Fruit fly (Drosophila melanogaster): ENCODE results near the gene CG5001.

The CG5001 gene

DNA sequence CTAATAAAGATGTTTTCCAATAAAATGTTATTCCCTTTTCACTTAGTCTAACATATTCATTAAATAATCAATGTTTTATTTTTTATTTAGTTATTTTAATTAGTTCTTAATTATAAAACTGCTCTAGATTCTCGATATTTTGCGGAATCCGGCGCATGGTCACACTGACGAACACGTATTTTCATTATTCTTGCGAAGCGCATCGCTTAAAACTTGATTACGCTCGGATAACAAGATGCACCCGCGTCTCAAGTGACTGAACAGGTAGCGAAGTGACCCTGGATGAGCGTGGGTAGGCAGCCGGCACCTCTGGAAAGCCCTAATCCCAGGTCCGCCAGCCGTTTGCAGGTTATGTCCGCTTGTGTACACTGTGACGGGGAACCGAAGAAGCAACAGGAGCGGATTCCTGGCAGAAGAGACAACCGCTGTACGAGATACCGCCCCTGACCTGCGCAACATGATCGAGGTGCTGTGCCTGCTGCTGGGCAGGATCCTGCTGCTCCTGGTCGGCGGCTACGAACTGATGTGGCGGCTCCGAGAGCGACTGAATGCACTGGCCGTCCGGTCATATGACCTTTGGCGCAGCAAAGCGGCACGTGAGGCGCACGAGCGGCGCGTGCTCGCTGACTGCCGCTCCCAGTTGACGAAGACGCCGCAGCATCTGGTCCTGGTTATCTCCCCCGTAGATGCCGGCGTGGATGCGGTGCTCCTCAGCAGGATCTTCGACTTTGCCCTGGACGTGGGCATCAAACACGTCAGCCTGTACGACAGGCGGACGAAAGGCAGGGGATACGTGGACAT, 26.8 kb upstream of the CG5001 start, which contains the start of gene Tango14:
Gene Tango14, plus strand, starts transcription at position 143 of the 801 bp plus-strand sequence.
- TF ChIP-seq CG7101 (tag; optimal IDR thresholded peaks at IDR 0.05), result no peak
- no peak for TF ChIP-seq bab1 (GFP tag; optimal IDR thresholded peaks at IDR 0.05)
- TF ChIP-seq CG33017 (tag; optimal IDR thresholded peaks at IDR 0.05), result no peak
- no peak for TF ChIP-seq Crg-1 (GFP tag; optimal IDR thresholded peaks at IDR 0.05)
- no peak for TF ChIP-seq CG11617 (GFP tag; optimal IDR thresholded peaks at IDR 0.05)
- TF ChIP-seq tj (GFP tag; optimal IDR thresholded peaks at IDR 0.05), result no peak
- no peak for TF ChIP-seq pad (GFP tag; optimal IDR thresholded peaks at IDR 0.05)
- no peak for TF ChIP-seq cic (GFP tag; optimal IDR thresholded peaks at IDR 0.05)
- TF ChIP-seq CG1620 (GFP tag; optimal IDR thresholded peaks at IDR 0.05), result no peak
- no peak for TF ChIP-seq kay (GFP tag; ENCODE audit: borderline replicate concordance)
- no peak for TF ChIP-seq CG7045 (GFP tag; optimal IDR thresholded peaks at IDR 0.05)
- no peak for TF ChIP-seq cnc (optimal IDR thresholded peaks at IDR 0.05)
- TF ChIP-seq toe (GFP tag; optimal IDR thresholded peaks at IDR 0.05), result no peak
- no peak for TF ChIP-seq Mnt (GFP tag; optimal IDR thresholded peaks at IDR 0.05)
- TF ChIP-seq CG12768 (GFP tag; optimal IDR thresholded peaks at IDR 0.05), result no peak
- no peak for TF ChIP-seq Hr96 (GFP tag; optimal IDR thresholded peaks at IDR 0.05)
- no peak for TF ChIP-seq ovo (GFP tag; optimal IDR thresholded peaks at IDR 0.05)
- TF ChIP-seq CG14711 (tag; optimal IDR thresholded peaks at IDR 0.05), result no peak
- TF ChIP-seq Clk (GFP tag; optimal IDR thresholded peaks at IDR 0.05), result no peak
- no peak for TF ChIP-seq CG5204 (GFP tag; optimal IDR thresholded peaks at IDR 0.05)

DNA sequence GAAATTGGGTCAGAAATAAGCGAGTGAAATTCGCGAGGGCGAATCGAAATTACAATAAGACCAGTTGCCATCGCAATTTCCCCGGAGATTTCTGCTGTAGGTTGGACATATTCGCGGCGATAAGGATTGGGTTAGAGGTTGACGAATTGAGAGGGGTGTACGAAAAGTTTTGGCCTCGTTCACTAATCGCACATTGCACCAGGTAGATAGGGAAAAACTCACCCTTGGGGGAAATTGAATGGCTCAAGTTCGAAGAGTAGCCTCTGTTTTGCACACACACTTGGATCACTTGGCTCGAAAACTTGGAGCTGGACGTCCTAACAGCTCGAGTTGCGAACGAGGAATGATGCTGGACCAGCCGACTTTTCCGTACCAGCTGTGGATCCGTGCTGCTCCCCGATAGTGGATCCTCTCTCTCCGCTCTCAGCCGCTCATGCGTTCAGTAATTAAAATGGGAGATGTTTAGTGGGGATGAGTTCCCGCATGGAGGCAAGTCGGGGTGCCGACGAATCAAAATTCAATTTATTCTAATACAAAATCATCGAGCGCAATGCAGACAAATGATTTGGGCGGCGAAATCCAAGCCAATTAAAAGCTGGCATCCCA, 21.9 kb upstream of the CG5001 start, which contains the start of gene CG5080:
Gene CG5080, minus strand, starts transcription at position 349 of the 606 bp plus-strand sequence.
- TF ChIP-seq Hr96 (GFP tag; optimal IDR thresholded peaks at IDR 0.05) (no peak), CG7045 (GFP tag; optimal IDR thresholded peaks at IDR 0.05) (no peak), ovo (GFP tag; optimal IDR thresholded peaks at IDR 0.05) (no peak), cnc (optimal IDR thresholded peaks at IDR 0.05) (no peak), bab1 (GFP tag; optimal IDR thresholded peaks at IDR 0.05) (no peak), CG11617 (GFP tag; optimal IDR thresholded peaks at IDR 0.05) (no peak), cic (GFP tag; optimal IDR thresholded peaks at IDR 0.05) (no peak), tj (GFP tag; optimal IDR thresholded peaks at IDR 0.05) (no peak), toe (GFP tag; optimal IDR thresholded peaks at IDR 0.05) (no peak), CG12768 (GFP tag; optimal IDR thresholded peaks at IDR 0.05) (no peak), CG14711 (tag; optimal IDR thresholded peaks at IDR 0.05) (no peak), CG7101 (tag; optimal IDR thresholded peaks at IDR 0.05) (no peak), pad (GFP tag; optimal IDR thresholded peaks at IDR 0.05) (no peak), CG1620 (GFP tag; optimal IDR thresholded peaks at IDR 0.05) (no peak), CG5204 (GFP tag; optimal IDR thresholded peaks at IDR 0.05) (no peak), Mnt (GFP tag; optimal IDR thresholded peaks at IDR 0.05) (no peak), Crg-1 (GFP tag; optimal IDR thresholded peaks at IDR 0.05) (no peak)

DNA sequence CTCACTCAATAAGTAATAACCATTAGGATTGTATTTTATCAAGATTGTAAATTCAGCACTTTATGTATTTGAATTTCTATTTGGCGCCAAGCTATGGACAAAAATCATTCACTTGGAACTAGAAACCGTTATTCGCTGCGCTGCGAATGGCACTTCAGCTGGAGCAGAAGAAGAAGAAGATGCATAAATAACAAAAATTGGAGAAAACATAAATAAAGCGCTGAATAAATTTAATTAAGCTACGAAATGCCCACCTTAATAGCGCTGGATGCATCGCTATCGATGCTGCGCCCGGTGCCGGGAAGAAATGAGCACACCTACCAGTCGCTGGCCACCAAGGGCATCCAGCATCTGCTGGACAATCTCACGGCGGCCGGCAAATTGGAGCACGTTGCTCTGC, 21.3 kb upstream of the CG5001 start, which contains the start of gene IntS14:
Gene IntS14, plus strand, starts transcription at position 150 of the 400 bp plus-strand sequence.
- TF ChIP-seq CG1620 (GFP tag; optimal IDR thresholded peaks at IDR 0.05) (no peak), CG33017 (tag; optimal IDR thresholded peaks at IDR 0.05) (no peak), CG12768 (GFP tag; optimal IDR thresholded peaks at IDR 0.05) (no peak), Clk (GFP tag; optimal IDR thresholded peaks at IDR 0.05) (no peak), bab1 (GFP tag; optimal IDR thresholded peaks at IDR 0.05) (peak; percentile 13), cnc (optimal IDR thresholded peaks at IDR 0.05) (no peak), cic (GFP tag; optimal IDR thresholded peaks at IDR 0.05) (no peak), Crg-1 (GFP tag; optimal IDR thresholded peaks at IDR 0.05) (no peak), Hr96 (GFP tag; optimal IDR thresholded peaks at IDR 0.05) (no peak), tj (GFP tag; optimal IDR thresholded peaks at IDR 0.05) (peak; percentile 88), CG7101 (tag; optimal IDR thresholded peaks at IDR 0.05) (no peak), ovo (GFP tag; optimal IDR thresholded peaks at IDR 0.05) (peak; percentile 92), toe (GFP tag; optimal IDR thresholded peaks at IDR 0.05) (no peak), CG14711 (tag; optimal IDR thresholded peaks at IDR 0.05) (no peak), CG7045 (GFP tag; optimal IDR thresholded peaks at IDR 0.05) (no peak), pad (GFP tag; optimal IDR thresholded peaks at IDR 0.05) (no peak), CG11617 (GFP tag; optimal IDR thresholded peaks at IDR 0.05) (no peak)

DNA sequence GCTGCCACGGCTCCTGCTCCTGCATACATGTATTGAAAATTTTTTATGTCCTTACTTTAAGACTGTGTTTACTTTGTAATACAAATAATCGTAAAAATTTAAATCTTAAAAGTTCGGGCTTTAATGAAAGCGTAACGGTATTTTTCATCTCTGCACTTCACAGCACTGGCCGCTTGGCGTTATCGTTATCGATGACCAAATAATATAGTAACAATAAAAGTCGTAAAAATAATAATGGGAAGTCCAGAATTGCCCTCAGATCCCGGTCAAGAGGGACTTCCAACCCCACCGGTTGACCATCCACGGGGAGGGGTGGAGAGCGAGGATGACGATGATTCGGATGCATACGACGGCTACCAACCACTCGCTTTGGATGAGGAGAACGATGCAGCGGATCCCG, 19.2 kb upstream of the CG5001 start, which contains the start of gene CG14341:
Gene CG14341, plus strand, starts transcription at position 181 of the 400 bp plus-strand sequence.
- TF ChIP-seq Crg-1 (GFP tag; optimal IDR thresholded peaks at IDR 0.05), result no peak
- no peak for TF ChIP-seq kay (GFP tag; ENCODE audit: borderline replicate concordance)
- TF ChIP-seq CG33017 (tag; optimal IDR thresholded peaks at IDR 0.05), result no peak
- TF ChIP-seq cnc (optimal IDR thresholded peaks at IDR 0.05), result no peak
- no peak for TF ChIP-seq pad (GFP tag; optimal IDR thresholded peaks at IDR 0.05)
- TF ChIP-seq cic (GFP tag; optimal IDR thresholded peaks at IDR 0.05), result no peak
- TF ChIP-seq tj (GFP tag; optimal IDR thresholded peaks at IDR 0.05), result no peak
- no peak for TF ChIP-seq Hr96 (GFP tag; optimal IDR thresholded peaks at IDR 0.05)
- TF ChIP-seq CG1620 (GFP tag; optimal IDR thresholded peaks at IDR 0.05), result no peak
- no peak for TF ChIP-seq Mnt (GFP tag; optimal IDR thresholded peaks at IDR 0.05)
- no peak for TF ChIP-seq ovo (GFP tag; optimal IDR thresholded peaks at IDR 0.05)
- TF ChIP-seq CG11617 (GFP tag; optimal IDR thresholded peaks at IDR 0.05), result no peak

DNA sequence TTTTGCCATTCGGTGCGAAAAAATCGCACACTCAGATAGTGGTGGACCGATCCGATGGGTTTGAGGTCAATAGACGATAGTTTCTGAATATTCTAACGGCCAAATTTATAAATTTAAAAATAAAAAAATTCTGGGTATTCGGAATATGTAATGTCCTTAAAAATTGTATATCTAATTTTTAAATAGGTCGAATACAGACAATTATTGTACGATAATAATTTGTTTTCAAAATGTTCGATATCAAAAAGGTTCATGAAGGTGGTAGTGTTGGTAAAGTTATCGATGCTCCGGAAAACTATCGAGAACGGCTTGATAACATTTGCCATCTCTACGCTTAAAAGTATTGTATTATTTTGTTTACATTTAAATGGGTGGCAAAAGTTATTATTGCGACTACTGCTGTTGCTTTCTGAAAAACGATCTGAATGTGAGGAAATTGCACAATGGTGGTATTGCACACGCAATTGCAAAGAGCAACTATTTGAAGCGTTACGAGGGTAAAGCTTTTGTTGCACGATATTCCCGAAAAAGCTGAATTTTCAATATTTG, 15.6 kb upstream of the CG5001 start, which contains the start of the genes CG31922 and Plap:
Gene CG31922, plus strand, starts transcription at position 315 of the 549 bp plus-strand sequence.
Gene Plap, minus strand, starts transcription at position 499 of the 549 bp plus-strand sequence.
- TF ChIP-seq ovo (GFP tag; optimal IDR thresholded peaks at IDR 0.05), result peak; percentile 74
- peak; percentile 79 for TF ChIP-seq CG11617 (GFP tag; optimal IDR thresholded peaks at IDR 0.05)
- peak; percentile 53 for TF ChIP-seq Clk (GFP tag; optimal IDR thresholded peaks at IDR 0.05)
- peak; percentile 90 for TF ChIP-seq CG1620 (GFP tag; optimal IDR thresholded peaks at IDR 0.05)
- TF ChIP-seq CG12768 (GFP tag; optimal IDR thresholded peaks at IDR 0.05), result peak; percentile 80
- peak; percentile 66 for TF ChIP-seq CG7045 (GFP tag; optimal IDR thresholded peaks at IDR 0.05)
- TF ChIP-seq bab1 (GFP tag; optimal IDR thresholded peaks at IDR 0.05), result peak; percentile 69
- TF ChIP-seq CG14711 (tag; optimal IDR thresholded peaks at IDR 0.05), result peak; percentile 56
- TF ChIP-seq cic (GFP tag; optimal IDR thresholded peaks at IDR 0.05), result peak; percentile 92
- peak; percentile 89 for TF ChIP-seq tj (GFP tag; optimal IDR thresholded peaks at IDR 0.05)
- no peak for TF ChIP-seq cnc (optimal IDR thresholded peaks at IDR 0.05)
- peak; percentile 80 for TF ChIP-seq Hr96 (GFP tag; optimal IDR thresholded peaks at IDR 0.05)
- peak; percentile 65 for TF ChIP-seq CG33017 (tag; optimal IDR thresholded peaks at IDR 0.05)
- TF ChIP-seq toe (GFP tag; optimal IDR thresholded peaks at IDR 0.05), result peak; percentile 92
- no peak for TF ChIP-seq kay (GFP tag; ENCODE audit: borderline replicate concordance)
- no peak for TF ChIP-seq CG5204 (GFP tag; optimal IDR thresholded peaks at IDR 0.05)
- TF ChIP-seq Crg-1 (GFP tag; optimal IDR thresholded peaks at IDR 0.05), result peak; percentile 77
- peak; percentile 78 for TF ChIP-seq CG7101 (tag; optimal IDR thresholded peaks at IDR 0.05)
- TF ChIP-seq Mnt (GFP tag; optimal IDR thresholded peaks at IDR 0.05), result peak; percentile 77
- TF ChIP-seq pad (GFP tag; optimal IDR thresholded peaks at IDR 0.05), result peak; percentile 62

Data from whole organism, adult.